Fruit fly (Drosophila melanogaster): ENCODE results near the gene CG32655.
A peak's percentile ranks its signal among the peaks of the same experiment; 100 is the strongest.

The CG32655 gene

DNA sequence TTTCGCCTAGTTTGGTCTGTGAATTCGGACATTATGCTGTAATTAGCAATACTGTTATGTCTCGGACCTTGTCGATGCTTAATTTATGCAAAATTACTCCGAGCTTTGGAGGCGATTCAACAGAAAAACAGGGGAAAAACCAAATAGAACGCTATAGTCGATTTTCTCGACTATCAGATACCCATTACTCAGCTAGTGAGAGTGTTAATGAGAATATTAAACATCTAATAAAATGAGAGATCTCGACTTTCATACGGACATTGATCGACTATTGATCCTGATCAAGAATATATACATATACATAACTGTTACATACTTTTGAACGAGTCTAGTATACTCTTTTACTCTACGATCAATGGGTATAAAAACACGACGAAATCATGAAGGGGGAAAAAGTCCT is 13.2 kb upstream of the CG32655 start (continued):
- TF ChIP-seq cyc (GFP tag; optimal IDR thresholded peaks at IDR 0.05) (peak; percentile 3), CG15336 (GFP tag; IDR thresholded peaks at IDR 0.05) (no peak)

DNA sequence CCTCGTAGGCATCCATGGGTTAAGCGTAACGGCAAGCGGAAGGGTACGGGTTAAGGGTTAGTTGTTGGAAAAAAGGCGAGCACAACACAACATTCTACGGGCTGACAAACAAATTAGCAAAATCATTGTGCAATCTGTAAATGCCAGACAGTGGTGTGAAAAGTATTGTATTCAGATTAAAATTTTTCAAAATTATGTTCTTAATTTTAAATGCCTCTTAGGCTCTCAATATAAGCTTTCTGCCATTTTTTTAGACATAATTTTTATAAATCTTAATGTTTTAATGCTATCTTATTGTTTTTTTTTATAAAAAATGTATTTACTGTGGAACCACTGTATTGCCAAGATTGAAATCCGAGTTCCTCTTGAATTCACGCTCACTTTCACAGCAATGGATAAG is 12.4 kb upstream of the CG32655 start:
- peak; percentile 58 for TF ChIP-seq Eip78C (GFP tag)
- no peak for TF ChIP-seq lz (GFP tag; optimal IDR thresholded peaks at IDR 0.05)
- no peak for TF ChIP-seq Sox102F (GFP tag; optimal IDR thresholded peaks at IDR 0.05)
- no peak for TF ChIP-seq CG7368 (GFP tag; optimal IDR thresholded peaks at IDR 0.05)
- no peak for TF ChIP-seq Ets21C (GFP tag; optimal IDR thresholded peaks at IDR 0.05)
- TF ChIP-seq CG10669 (GFP tag; optimal IDR thresholded peaks at IDR 0.05): no peak
- peak; percentile 20 for TF ChIP-seq Met (GFP tag; optimal IDR thresholded peaks at IDR 0.05)
- TF ChIP-seq Smox (GFP tag; optimal IDR thresholded peaks at IDR 0.05): peak; percentile 7
- TF ChIP-seq Gug (GFP tag; IDR thresholded peaks at IDR 0.05): no peak
- TF ChIP-seq Hr38 (GFP tag; optimal IDR thresholded peaks at IDR 0.05): no peak
- TF ChIP-seq Eip93F (GFP tag; optimal IDR thresholded peaks at IDR 0.05): no peak
- peak; percentile 24 for TF ChIP-seq svp (GFP tag)
- no peak for TF ChIP-seq fd59A (GFP tag; optimal IDR thresholded peaks at IDR 0.05)
- no peak for TF ChIP-seq dsx (GFP tag; optimal IDR thresholded peaks at IDR 0.05; ENCODE audit: poor library complexity, severe bottlenecking)
- no peak for TF ChIP-seq CG6276 (GFP tag; optimal IDR thresholded peaks at IDR 0.05)
- TF ChIP-seq esn (GFP tag; optimal IDR thresholded peaks at IDR 0.05): peak; percentile 5

DNA sequence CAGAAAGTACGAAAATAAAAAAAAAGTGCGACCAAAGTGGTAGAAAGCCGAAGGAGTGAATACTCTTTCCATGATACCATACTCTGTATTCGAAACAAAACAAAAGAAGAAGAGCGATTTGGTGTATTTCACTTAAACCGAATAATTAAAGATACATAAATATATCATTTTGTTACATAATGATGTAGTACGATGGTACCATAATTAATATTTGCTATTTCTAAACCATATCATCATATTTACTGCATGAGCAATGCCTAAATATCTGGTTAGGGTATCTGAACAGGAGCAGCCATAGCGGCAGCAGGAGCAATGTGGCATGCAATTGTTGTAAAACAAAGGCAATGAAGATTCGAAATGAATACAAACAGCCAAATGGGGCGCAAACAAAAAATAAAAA is 10.6 kb upstream of the CG32655 start:
- TF ChIP-seq CG31627 (GFP tag; optimal IDR thresholded peaks at IDR 0.05) (peak; percentile 21), Lpt (GFP tag; optimal IDR thresholded peaks at IDR 0.05) (no peak), eg (GFP tag; IDR thresholded peaks at IDR 0.05) (no peak), Sox14 (GFP tag; optimal IDR thresholded peaks at IDR 0.05) (peak; percentile 5), Sox102F (GFP tag; optimal IDR thresholded peaks at IDR 0.05) (peak; percentile 21), Gug (GFP tag; IDR thresholded peaks at IDR 0.05) (no peak), Eip93F (GFP tag; optimal IDR thresholded peaks at IDR 0.05) (no peak), Sox15 (GFP tag; optimal IDR thresholded peaks at IDR 0.05) (no peak), topi (GFP tag; optimal IDR thresholded peaks at IDR 0.05) (peak; percentile 43), ss (GFP tag; optimal IDR thresholded peaks at IDR 0.05) (peak in 1 of 2 experiments; percentile 44), Blimp-1 (GFP tag; optimal IDR thresholded peaks at IDR 0.05) (peak; percentile 14), svp (GFP tag) (peak; percentile 19), CG6276 (GFP tag; optimal IDR thresholded peaks at IDR 0.05) (no peak), fd59A (GFP tag; optimal IDR thresholded peaks at IDR 0.05) (peak; percentile 7), CG11762 (GFP tag; optimal IDR thresholded peaks at IDR 0.05; ENCODE audit: insufficient read depth) (no peak), Met (GFP tag; optimal IDR thresholded peaks at IDR 0.05) (peak; percentile 30), fd85E (GFP tag; optimal IDR thresholded peaks at IDR 0.05) (no peak), CG1621 (tag; optimal IDR thresholded peaks at IDR 0.05) (no peak), CG6854 (GFP tag; optimal IDR thresholded peaks at IDR 0.05) (no peak), Hr39 (GFP tag; optimal IDR thresholded peaks at IDR 0.05) (peak; percentile 27), CG10669 (GFP tag; optimal IDR thresholded peaks at IDR 0.05) (peak; percentile 35), lz (GFP tag; optimal IDR thresholded peaks at IDR 0.05) (peak; percentile 27), Ets21C (GFP tag; optimal IDR thresholded peaks at IDR 0.05) (no peak), CG3919 (GFP tag; optimal IDR thresholded peaks at IDR 0.05) (peak; percentile 6), CG34406 (GFP tag; optimal IDR thresholded peaks at IDR 0.05) (no peak), Smox (GFP tag; optimal IDR thresholded peaks at IDR 0.05) (peak; percentile 34), pdm3 (GFP tag; optimal IDR thresholded peaks at IDR 0.05) (peak; percentile 30), CG8632 (GFP tag; optimal IDR thresholded peaks at IDR 0.05) (peak; percentile 24), dsx (GFP tag; optimal IDR thresholded peaks at IDR 0.05; ENCODE audit: poor library complexity, severe bottlenecking) (peak; percentile 38), cyc (GFP tag; optimal IDR thresholded peaks at IDR 0.05) (no peak), CG7368 (GFP tag; optimal IDR thresholded peaks at IDR 0.05) (no peak), acj6 (GFP tag; optimal IDR thresholded peaks at IDR 0.05) (peak; percentile 8), vri (GFP tag; optimal IDR thresholded peaks at IDR 0.05) (no peak), OdsH (GFP tag; optimal IDR thresholded peaks at IDR 0.05) (peak; percentile 7), achi (GFP tag; optimal IDR thresholded peaks at IDR 0.05) (no peak), Ets96B (tag; optimal IDR thresholded peaks at IDR 0.05) (peak; percentile 24), esn (GFP tag; optimal IDR thresholded peaks at IDR 0.05) (peak; percentile 34), Eip78C (GFP tag) (peak; percentile 80), CG8119 (GFP tag; IDR thresholded peaks at IDR 0.05) (no peak), CG11902 (GFP tag; optimal IDR thresholded peaks at IDR 0.05) (no peak), CG3032 (tag; optimal IDR thresholded peaks at IDR 0.05) (peak; percentile 41)

Data from whole organism, prepupa.